Worm (Caenorhabditis elegans): ENCODE measurements around the gene wrb-1.

DNA sequence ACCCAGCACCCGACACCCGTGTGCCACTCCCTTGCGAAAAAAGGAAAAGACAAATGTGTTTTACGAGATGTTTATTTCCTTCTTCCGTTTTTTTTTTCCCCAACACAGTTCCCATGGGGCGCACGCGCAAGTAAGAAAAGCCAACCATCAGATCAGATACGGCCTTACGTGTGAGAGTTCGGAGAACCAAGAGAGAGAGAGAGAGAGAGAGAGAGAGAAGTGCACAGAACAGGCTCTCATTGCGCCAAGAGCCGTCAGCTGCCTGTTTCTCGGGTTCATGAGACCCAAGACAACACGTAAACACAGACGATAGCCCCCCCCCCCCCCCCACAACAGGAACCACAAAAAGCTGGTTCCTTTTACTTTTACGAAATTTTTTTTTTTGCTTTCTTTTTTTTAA lies 44.0 kb upstream of the wrb-1 start:
- TF ChIP-seq unc-62 (GFP tag; optimal IDR thresholded peaks at IDR 0.05 in 1 of 2) (no peak), unc-62 (tag; optimal IDR thresholded peaks at IDR 0.05) (no peak), nhr-237 (tag; optimal IDR thresholded peaks at IDR 0.05) (no peak), tra-1 (GFP tag; IDR thresholded peaks at IDR 0.05) (no peak), ceh-82 (tag; optimal IDR thresholded peaks at IDR 0.05) (no peak), snpc-4 (tag; optimal IDR thresholded peaks at IDR 0.05) (no peak), lsy-2 (tag; optimal IDR thresholded peaks at IDR 0.05) (no peak), mxl-2 (GFP tag; conservative IDR thresholded peaks at IDR 0.05) (no peak), fkh-10 (GFP tag; optimal IDR thresholded peaks at IDR 0.05) (no peak), aly-2 (tag; optimal IDR thresholded peaks at IDR 0.05) (no peak), ctbp-1 (GFP tag; IDR thresholded peaks at IDR 0.05) (no peak), egl-43 (GFP tag; IDR thresholded peaks at IDR 0.05) (no peak), ztf-11 (tag; optimal IDR thresholded peaks at IDR 0.05) (no peak), rbr-2 (tag; optimal IDR thresholded peaks at IDR 0.05) (no peak), nhr-102 (tag; optimal IDR thresholded peaks at IDR 0.05) (no peak)
